Worm (Caenorhabditis elegans): Measurements from ENCODE around the gene spp-11.

DNA sequence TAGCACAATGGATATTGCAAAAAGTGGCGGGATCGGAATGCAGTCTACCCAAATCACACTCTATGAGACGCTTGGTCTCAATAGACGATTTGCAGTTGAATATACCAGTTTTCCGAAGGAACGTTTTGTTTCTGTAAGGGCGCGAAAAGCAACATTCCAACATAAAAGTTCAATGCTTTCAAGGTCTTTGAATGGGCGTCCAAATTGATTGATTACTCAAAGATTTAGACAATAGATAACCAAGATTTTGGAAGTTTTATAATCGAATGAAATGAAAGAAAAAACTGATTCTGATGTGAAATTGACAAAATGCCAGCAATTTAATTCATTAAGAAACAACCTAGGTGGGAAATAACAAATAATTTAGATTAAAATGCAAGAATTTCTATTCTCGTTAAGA, 12.0 kb upstream of the spp-11 start:
- TF ChIP-seq die-1 (tag; optimal IDR thresholded peaks at IDR 0.05): no peak
- TF ChIP-seq ztf-18 (tag; optimal IDR thresholded peaks at IDR 0.05): no peak
- no peak for TF ChIP-seq bed-1 (GFP tag; IDR thresholded peaks at IDR 0.05)
- no peak for TF ChIP-seq attf-6 (GFP tag; IDR thresholded peaks at IDR 0.05)
- TF ChIP-seq lin-26 (GFP tag; IDR thresholded peaks at IDR 0.05): no peak
- no peak for TF ChIP-seq nhr-179 (tag; optimal IDR thresholded peaks at IDR 0.05)

All from whole organism, young adult.